Worm (Caenorhabditis elegans): ENCODE measurements around the gene srw-9.

Gene srw-9

ce11 chrIII:12713862-12714261 is 43.6 kb upstream of the srw-9 start (continued):
- TF ChIP-seq hlh-11 (tag; optimal IDR thresholded peaks at IDR 0.05) = peak; percentile 1
- TF ChIP-seq attf-4 (tag; optimal IDR thresholded peaks at IDR 0.05) = no peak
- TF ChIP-seq sdz-12 (GFP tag; optimal IDR thresholded peaks at IDR 0.05) = no peak
- TF ChIP-seq nhr-25 (tag; optimal IDR thresholded peaks at IDR 0.05; ENCODE audit: borderline replicate concordance, insufficient read depth) = no peak
- TF ChIP-seq aha-1 (tag) = no peak
- peak; percentile 35 for TF ChIP-seq hlh-30 (tag; optimal IDR thresholded peaks at IDR 0.05; ENCODE audit: insufficient read depth)
- TF ChIP-seq zfp-3 (GFP tag; conservative IDR thresholded peaks at IDR 0.05) = no peak
- TF ChIP-seq fkh-10 (GFP tag; optimal IDR thresholded peaks at IDR 0.05) = no peak
- TF ChIP-seq Y75B8A.6 (GFP tag; IDR thresholded peaks at IDR 0.05) = no peak
- peak; percentile 32 for TF ChIP-seq dpl-1 (GFP tag; optimal IDR thresholded peaks at IDR 0.05)
- TF ChIP-seq nhr-102 (tag; optimal IDR thresholded peaks at IDR 0.05) = no peak
- no peak for TF ChIP-seq skn-1 (tag; optimal IDR thresholded peaks at IDR 0.05)
- TF ChIP-seq nhr-42 (GFP tag; IDR thresholded peaks at IDR 0.05) = no peak
- peak; percentile 60 for TF ChIP-seq mes-2 (tag; optimal IDR thresholded peaks at IDR 0.05; ENCODE audit: poor library complexity, severe bottlenecking)
- TF ChIP-seq tra-1 (GFP tag; IDR thresholded peaks at IDR 0.05) = no peak
- TF ChIP-seq lsy-2 (tag; optimal IDR thresholded peaks at IDR 0.05) = peak in 1 of 2 experiments; percentile 3
- TF ChIP-seq egl-27 (tag; optimal IDR thresholded peaks at IDR 0.05) = no peak
- TF ChIP-seq lir-3 (tag; optimal IDR thresholded peaks at IDR 0.05) = no peak
- peak; percentile 6 for TF ChIP-seq rbr-2 (tag; optimal IDR thresholded peaks at IDR 0.05)
- no peak for TF ChIP-seq ZK546.5 (tag; optimal IDR thresholded peaks at IDR 0.05)
- no peak for TF ChIP-seq dmd-8 (GFP tag; IDR thresholded peaks at IDR 0.05)
- peak; percentile 33; the same call in 1 of the 2 replicates for TF ChIP-seq lin-38 (GFP tag; IDR thresholded peaks at IDR 0.05)
- peak; percentile 6 for TF ChIP-seq dve-1 (tag; optimal IDR thresholded peaks at IDR 0.05; ENCODE audit: insufficient read depth)

DNA sequence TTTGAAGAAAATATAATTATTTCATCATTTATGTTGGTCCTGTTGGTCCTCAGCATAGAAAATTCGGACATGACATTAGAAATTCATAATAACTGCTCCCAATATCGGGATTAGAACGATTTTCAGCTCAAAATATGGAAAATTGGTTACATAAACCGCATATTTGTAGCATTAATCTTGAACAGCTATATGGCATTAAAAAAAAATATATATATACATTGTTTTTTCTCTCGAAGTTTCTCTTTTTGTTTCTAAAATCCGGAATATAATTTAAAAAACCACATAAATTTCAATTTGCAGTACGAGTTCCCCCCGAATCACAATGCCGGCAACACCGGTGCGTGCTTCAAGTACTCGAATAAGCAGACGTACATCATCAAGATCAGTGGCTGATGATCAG is 43.2 kb upstream of the srw-9 start, which contains the start of gene ssl-1:
Gene ssl-1, plus strand, starts transcription at position 301 of the 400 bp plus-strand sequence.
- TF ChIP-seq hlh-11 (tag; optimal IDR thresholded peaks at IDR 0.05) (no peak), jun-1 (tag; optimal IDR thresholded peaks at IDR 0.05) (no peak), mep-1 (tag; optimal IDR thresholded peaks at IDR 0.05) (no peak), daf-16 (GFP tag; optimal IDR thresholded peaks at IDR 0.05) (no peak), daf-16 (tag; optimal IDR thresholded peaks at IDR 0.05) (no peak), mes-2 (tag; optimal IDR thresholded peaks at IDR 0.05; ENCODE audit: poor library complexity, severe bottlenecking) (no peak)

- peak; percentile 85 for TF ChIP-seq set-16 (GFP tag; IDR thresholded peaks at IDR 0.05)
- no peak for TF ChIP-seq spr-1 (tag; optimal IDR thresholded peaks at IDR 0.05)
- no peak for TF ChIP-seq Y48G9A.11 (GFP tag; IDR thresholded peaks at IDR 0.05)
- no peak for TF ChIP-seq madf-5 (GFP tag; IDR thresholded peaks at IDR 0.05)
Measured at ce11 chrIII:12728149-12728548, 29.3 kb upstream of the srw-9 start.

- TF ChIP-seq daf-16 (GFP tag; optimal IDR thresholded peaks at IDR 0.05) (no peak), daf-16 (tag; optimal IDR thresholded peaks at IDR 0.05) (no peak), ZK337.2 (GFP tag; IDR thresholded peaks at IDR 0.05) (no peak), saeg-2 (GFP tag; IDR thresholded peaks at IDR 0.05) (no peak), daf-12 (tag; optimal IDR thresholded peaks at IDR 0.05) (no peak), hmg-1.1 (GFP tag; IDR thresholded peaks at IDR 0.05) (no peak), nhr-48 (tag; optimal IDR thresholded peaks at IDR 0.05) (no peak), ztf-11 (tag; optimal IDR thresholded peaks at IDR 0.05) (no peak), Y5F2A.4 (GFP tag; optimal IDR thresholded peaks at IDR 0.05) (no peak), jun-1 (tag; optimal IDR thresholded peaks at IDR 0.05) (no peak), sdz-12 (GFP tag; optimal IDR thresholded peaks at IDR 0.05) (no peak), zip-11 (GFP tag; IDR thresholded peaks at IDR 0.05) (no peak), F44E2.7 (GFP tag; IDR thresholded peaks at IDR 0.05) (no peak), gei-8 (GFP tag; optimal IDR thresholded peaks at IDR 0.05) (no peak), ces-1 (GFP tag; optimal IDR thresholded peaks at IDR 0.05) (no peak), arid-1 (GFP tag; conservative IDR thresholded peaks at IDR 0.05) (no peak), F10B5.3 (tag; optimal IDR thresholded peaks at IDR 0.05) (no peak), Y75B8A.6 (GFP tag; IDR thresholded peaks at IDR 0.05) (no peak), lir-3 (tag; optimal IDR thresholded peaks at IDR 0.05) (no peak), dpl-1 (GFP tag; optimal IDR thresholded peaks at IDR 0.05) (no peak), ama-1 (optimal IDR thresholded peaks at IDR 0.05) (no peak)
Measured at ce11 chrIII:12738935-12739334, 18.5 kb upstream of the srw-9 start.
